Fruit fly (Drosophila melanogaster) whole organism, prepupa: ENCODE data around the gene slou.

Source experiments
- Blimp-1 ChIP-seq: fragments of 200-800 bp; sonication (Bioruptor generic); optimal IDR thresholded peaks from 3 replicates; lab custom pipeline; 2017; ENCODE audit warnings: missing biosample characterization, missing genetic modification characterization, mild to moderate bottlenecking, moderate library complexity, missing genetic modification reagents
- CG10631 ChIP-seq: fragments of 200-800 bp; sonication (Bioruptor generic); optimal IDR thresholded peaks from 2 replicates; lab custom pipeline; 2016; ENCODE audit warnings: missing biosample characterization, missing genetic modification characterization
- CG10669 ChIP-seq: fragments of 200-800 bp; sonication (Bioruptor generic); optimal IDR thresholded peaks from 3 replicates; lab custom pipeline; 2018; ENCODE audit warnings: missing biosample characterization, mild to moderate bottlenecking, missing genetic modification characterization, moderate library complexity
- CG11294 ChIP-seq: fragments of 200-800 bp; sonication (Bioruptor generic); IDR thresholded peaks from 2 replicates; pipeline ENCODE4 v1.3.6; 2022; ENCODE audit warnings: missing biosample characterization, missing genetic modification characterization
- CG15336 ChIP-seq: fragments of 200-800 bp; sonication (Bioruptor generic); IDR thresholded peaks from 2 replicates; pipeline ENCODE4 v1.3.6; 2022; ENCODE audit warnings: missing biosample characterization, missing genetic modification characterization
- CG1621 ChIP-seq: fragments of 200-800 bp; sonication (Bioruptor generic); optimal IDR thresholded peaks from 3 replicates; lab custom pipeline; 2018; ENCODE audit warnings: missing biosample characterization, mild to moderate bottlenecking, missing genetic modification characterization
- CG16779 ChIP-seq: fragments of 200-800 bp; sonication (Bioruptor generic); optimal IDR thresholded peaks from 3 replicates; lab custom pipeline; 2017; ENCODE audit warnings: missing biosample characterization, mild to moderate bottlenecking, missing genetic modification characterization
- CG3032 ChIP-seq: fragments of 200-800 bp; optimal IDR thresholded peaks from 2 replicates; lab custom pipeline; 2019; ENCODE audit warnings: missing biosample characterization, mild to moderate bottlenecking, missing genetic modification characterization, moderate library complexity
- CG4318 ChIP-seq: fragments of 200-800 bp; sonication (Bioruptor generic); optimal IDR thresholded peaks from 3 replicates; lab custom pipeline; 2017; ENCODE audit warnings: missing biosample characterization, mild to moderate bottlenecking, missing genetic modification characterization
- CG6163 ChIP-seq: fragments of 200-800 bp; sonication (Bioruptor generic); IDR thresholded peaks from 3 replicates; pipeline ENCODE4 v1.3.6; 2022; ENCODE audit warnings: missing biosample characterization, missing genetic modification characterization
- CG6792 ChIP-seq: fragments of 200-800 bp; sonication (Bioruptor generic); optimal IDR thresholded peaks from 3 replicates; lab custom pipeline; 2016; ENCODE audit warnings: missing biosample characterization, missing genetic modification characterization
- CG6808 ChIP-seq: fragments of 200-800 bp; sonication (Bioruptor generic); optimal IDR thresholded peaks from 3 replicates; lab custom pipeline; 2017; ENCODE audit warnings: missing biosample characterization, missing genetic modification characterization, mild to moderate bottlenecking, moderate library complexity, missing genetic modification reagents
- CG6854 ChIP-seq: fragments of 200-800 bp; sonication (Bioruptor generic); optimal IDR thresholded peaks from 2 replicates; lab custom pipeline; 2017; ENCODE audit warnings: missing biosample characterization, mild to moderate bottlenecking, missing genetic modification characterization
- CG8119 ChIP-seq: fragments of 200-800 bp; sonication (Bioruptor generic); IDR thresholded peaks from 3 replicates; pipeline ENCODE4 v1.3.6; 2022; ENCODE audit warnings: missing biosample characterization, missing genetic modification characterization
- CG8319 ChIP-seq: fragments of 200-800 bp; sonication (Bioruptor generic); optimal IDR thresholded peaks from 3 replicates; lab custom pipeline; 2016; ENCODE audit warnings: missing biosample characterization, missing genetic modification characterization
- Eip75B ChIP-seq: fragments of 200-800 bp; sonication (Bioruptor generic); optimal IDR thresholded peaks from 3 replicates; lab custom pipeline; 2016; ENCODE audit warnings: missing biosample characterization, missing genetic modification characterization
- Eip78C ChIP-seq: fragments of 200-800 bp; sonication (Bioruptor generic); peaks from one replicate; lab custom pipeline; 2016; ENCODE audit warnings: missing biosample characterization, missing genetic modification characterization
- Eip93F ChIP-seq: fragments of 200-800 bp; sonication (Bioruptor generic); optimal IDR thresholded peaks from 2 replicates; lab custom pipeline; 2016; ENCODE audit warnings: missing biosample characterization, mild to moderate bottlenecking, missing genetic modification characterization
- Ets21C ChIP-seq: fragments of 200-800 bp; sonication (Bioruptor generic); optimal IDR thresholded peaks from 3 replicates; lab custom pipeline; 2016; ENCODE audit warnings: missing biosample characterization, missing genetic modification characterization
- Ets96B ChIP-seq: fragments of 200-800 bp; optimal IDR thresholded peaks from 2 replicates; lab custom pipeline; 2019; ENCODE audit warnings: missing biosample characterization, mild to moderate bottlenecking, missing genetic modification characterization, moderate library complexity
- Met ChIP-seq: fragments of 200-800 bp; sonication (Bioruptor generic); optimal IDR thresholded peaks from 3 replicates; lab custom pipeline; 2016; ENCODE audit warnings: missing biosample characterization, missing genetic modification characterization
- OdsH ChIP-seq: fragments of 200-800 bp; sonication (Bioruptor generic); optimal IDR thresholded peaks from 3 replicates; lab custom pipeline; 2016; ENCODE audit warnings: missing biosample characterization, missing genetic modification characterization
- Sox15 ChIP-seq: fragments of 200-800 bp; sonication (Bioruptor generic); optimal IDR thresholded peaks from 3 replicates; lab custom pipeline; 2016; ENCODE audit warnings: missing biosample characterization, missing genetic modification characterization
- achi ChIP-seq: fragments of 200-800 bp; sonication (Bioruptor generic); optimal IDR thresholded peaks from 3 replicates; lab custom pipeline; 2016; ENCODE audit warnings: missing biosample characterization, missing genetic modification characterization
- cyc ChIP-seq: fragments of 200-800 bp; sonication (Bioruptor generic); optimal IDR thresholded peaks from 3 replicates; lab custom pipeline; 2016; ENCODE audit warnings: missing biosample characterization, missing genetic modification characterization
- dac ChIP-seq: fragments of 200-800 bp; sonication (Bioruptor generic); optimal IDR thresholded peaks from 2 replicates; lab custom pipeline; 2017; ENCODE audit warnings: missing biosample characterization, mild to moderate bottlenecking, missing genetic modification characterization
- dsx ChIP-seq: fragments of 200-800 bp; optimal IDR thresholded peaks from 3 replicates; lab custom pipeline; 2019; ENCODE audit warnings: missing biosample characterization, mild to moderate bottlenecking, missing genetic modification characterization, moderate library complexity; ENCODE audit not compliant: poor library complexity, severe bottlenecking
- eg ChIP-seq: fragments of 200-800 bp; sonication (Bioruptor generic); IDR thresholded peaks from 3 replicates; pipeline ENCODE4 v1.3.6; 2022; ENCODE audit warnings: missing biosample characterization, missing genetic modification characterization
- esn ChIP-seq: fragments of 200-800 bp; sonication (Bioruptor generic); optimal IDR thresholded peaks from 2 replicates; lab custom pipeline; 2016; ENCODE audit warnings: missing biosample characterization, mild to moderate bottlenecking, missing genetic modification characterization, moderate library complexity
- pdm3 ChIP-seq: fragments of 200-800 bp; sonication (Bioruptor generic); optimal IDR thresholded peaks from 3 replicates; lab custom pipeline; 2016; ENCODE audit warnings: missing biosample characterization, missing genetic modification characterization
- salr ChIP-seq, 2 experiments: fragments of 200-800 bp; sonication (Bioruptor generic); optimal IDR thresholded peaks; 3 replicates each; lab custom pipeline; 2016 to 2018; ENCODE audit warnings: missing biosample characterization in 2 of 2, missing genetic modification characterization in 2 of 2, mild to moderate bottlenecking in 1 of 2
- spab ChIP-seq: fragments of 200-800 bp; sonication (Bioruptor generic); optimal IDR thresholded peaks from 2 replicates; lab custom pipeline; 2017; ENCODE audit warnings: missing biosample characterization, mild to moderate bottlenecking, missing genetic modification characterization, missing genetic modification reagents
- ss ChIP-seq, 2 experiments: fragments of 200-800 bp; sonication (Bioruptor generic); optimal IDR thresholded peaks; 2 replicates in 1 of 2; 3 replicates in 1 of 2; lab custom pipeline; 2017 to 2018; ENCODE audit warnings: mild to moderate bottlenecking in 2 of 2, missing biosample characterization in 2 of 2, missing genetic modification characterization in 2 of 2, moderate library complexity in 1 of 2
- svp ChIP-seq: fragments of 200-800 bp; sonication (Bioruptor generic); peaks from one replicate; lab custom pipeline; 2016; ENCODE audit warnings: missing biosample characterization, missing genetic modification characterization
- vri ChIP-seq: fragments of 200-800 bp; sonication (Bioruptor generic); optimal IDR thresholded peaks from 3 replicates; lab custom pipeline; 2016; ENCODE audit warnings: missing biosample characterization, mild to moderate bottlenecking, missing genetic modification characterization

The slou gene

dm6 chr3R:21520183-21520582, 36.8 kb downstream of the slou start (continued):
- TF ChIP-seq CG8319 (GFP tag; lab: Kevin White, UChicago) (peak; percentile 94), dsx (GFP tag; lab: Kevin White, UChicago) (no peak), CG4318 (GFP tag; lab: Kevin White, UChicago) (peak; percentile 72), cyc (GFP tag; lab: Kevin White, UChicago) (peak; percentile 97), Sox15 (peak; percentile 90), achi (GFP tag; lab: Kevin White, UChicago) (peak; percentile 88), CG11294 (GFP tag; lab: Robert Waterston, UW) (peak; percentile 78), CG1621 (tag; lab: Kevin White, UChicago) (peak; percentile 85), Eip78C (GFP tag; lab: Kevin White, UChicago) (peak; percentile 97), Met (GFP tag; lab: Kevin White, UChicago) (peak; percentile 95), Blimp-1 (GFP tag; lab: Kevin White, UChicago) (peak; percentile 80), eg (GFP tag; lab: Robert Waterston, UW) (peak; percentile 93), Ets96B (tag; lab: Kevin White, UChicago) (no peak), CG6854 (peak; percentile 91), dac (GFP tag; lab: Kevin White, UChicago) (peak; percentile 86), Eip75B (GFP tag; lab: Kevin White, UChicago) (peak; percentile 89), Ets21C (peak; percentile 83), pdm3 (GFP tag; lab: Kevin White, UChicago) (peak; percentile 94), spab (peak; percentile 69), CG10669 (GFP tag; lab: Kevin White, UChicago) (peak; percentile 89), CG3032 (tag; lab: Kevin White, UChicago) (peak; percentile 87), CG6792 (GFP tag; lab: Kevin White, UChicago) (peak; percentile 89), salr (GFP tag; optimal IDR thresholded peaks at IDR 0.05; lab: Kevin White, UChicago) (peak in 1 of 2 experiments; percentile 98), CG15336 (GFP tag; lab: Robert Waterston, UW) (no peak), CG6163 (peak; percentile 97), Eip93F (GFP tag; lab: Kevin White, UChicago) (no peak), ss (GFP tag; optimal IDR thresholded peaks at IDR 0.05; lab: Kevin White, UChicago) (peak; percentile 33 to 89), esn (GFP tag; lab: Kevin White, UChicago) (peak; percentile 96)
- TF ChIP-seq, all 60 proteins: peak for 54

dm6 chr3R:21510999-21511398, 46.0 kb downstream of the slou start:
- TF ChIP-seq Eip93F (GFP tag; lab: Kevin White, UChicago): no peak
- TF ChIP-seq vri (GFP tag; lab: Kevin White, UChicago): no peak
- TF ChIP-seq Eip75B (GFP tag; lab: Kevin White, UChicago): no peak
- TF ChIP-seq CG16779 (tag; lab: Kevin White, UChicago): no peak
- TF ChIP-seq achi (GFP tag; lab: Kevin White, UChicago): no peak
- TF ChIP-seq svp (GFP tag; lab: Kevin White, UChicago): no peak
- no peak for TF ChIP-seq CG1621 (tag; lab: Kevin White, UChicago)
- no peak for TF ChIP-seq Blimp-1 (GFP tag; lab: Kevin White, UChicago)
- no peak for TF ChIP-seq CG10669 (GFP tag; lab: Kevin White, UChicago)
- no peak for TF ChIP-seq CG6808
- no peak for TF ChIP-seq Ets21C
- TF ChIP-seq CG6854: no peak
- no peak for TF ChIP-seq CG10631 (GFP tag; lab: Kevin White, UChicago)
- TF ChIP-seq, all 60 proteins: peak for 0

- no peak for TF ChIP-seq OdsH (GFP tag; lab: Kevin White, UChicago)
- TF ChIP-seq CG8119: no peak
- no peak for TF ChIP-seq CG10669 (GFP tag; lab: Kevin White, UChicago)
- no peak for TF ChIP-seq CG6854
- TF ChIP-seq CG3032 (tag; lab: Kevin White, UChicago): no peak
- no peak for TF ChIP-seq CG11294 (GFP tag; lab: Robert Waterston, UW)
Observed at dm6 chr3R:21506270-21506669, 50.7 kb downstream of the slou start.
